Worm (Caenorhabditis elegans) whole organism, L4 larva: Measurements from ENCODE around the gene F28G4.4.

Source experiments
- F10B5.3 ChIP-seq: sonication (generic microtip); optimal IDR thresholded peaks from 2 replicates; lab custom pipeline; 2016; ENCODE audit warnings: mild to moderate bottlenecking, missing genetic modification characterization, missing compliant biosample characterization
- F26F4.8 ChIP-seq: fragments of 200-800 bp; sonication (Bioruptor generic); conservative IDR thresholded peaks from 2 replicates; pipeline ENCODE4 v1.3.6; 2022; ENCODE audit warnings: missing genetic modification characterization, missing compliant biosample characterization
- F37D6.2 ChIP-seq: sonication (generic microtip); optimal IDR thresholded peaks from 2 replicates; lab custom pipeline; 2016; ENCODE audit warnings: mild to moderate bottlenecking, missing genetic modification characterization, missing compliant biosample characterization
- Y5F2A.4 ChIP-seq: fragments of 200-800 bp; sonication (Bioruptor generic); optimal IDR thresholded peaks from 2 replicates; lab custom pipeline; 2018; ENCODE audit warnings: mild to moderate bottlenecking, missing genetic modification characterization, missing compliant biosample characterization
- Y75B8A.6 ChIP-seq: fragments of 200-800 bp; sonication (Bioruptor generic); IDR thresholded peaks from 2 replicates; pipeline ENCODE4 v1.3.6; 2022; ENCODE audit warnings: missing genetic modification reagents, missing genetic modification characterization, missing compliant biosample characterization
- ZK546.5 ChIP-seq, 2 experiments: sonication (generic microtip); optimal IDR thresholded peaks; 2 replicates each; lab custom pipeline; 2017; ENCODE audit warnings: missing biosample characterization in 2 of 2, missing genetic modification characterization in 2 of 2
- arid-1 ChIP-seq: fragments of 200-800 bp; sonication (Bioruptor generic); conservative IDR thresholded peaks from 2 replicates; pipeline ENCODE4 v1.3.6; 2022; ENCODE audit warnings: missing genetic modification reagents, missing genetic modification characterization, missing compliant biosample characterization
- ceh-20 ChIP-seq: fragments of 200-800 bp; sonication (Bioruptor generic); IDR thresholded peaks from 2 replicates; pipeline ENCODE4 v1.3.6; 2022; ENCODE audit warnings: missing genetic modification reagents, missing genetic modification characterization, missing compliant biosample characterization
- ceh-28 ChIP-seq: fragments of 150-350 bp; optimal IDR thresholded peaks from 2 replicates; lab custom pipeline; 2014; ENCODE audit warnings: missing biosample characterization, missing genetic modification reagents, missing genetic modification characterization
- ceh-82 ChIP-seq: sonication (generic microtip); optimal IDR thresholded peaks from 2 replicates; lab custom pipeline; 2017; ENCODE audit warnings: missing biosample characterization, missing genetic modification characterization
- ctbp-1 ChIP-seq: fragments of 200-800 bp; sonication (Bioruptor generic); IDR thresholded peaks from 2 replicates; pipeline ENCODE4 v1.3.6; 2022; ENCODE audit warnings: missing genetic modification reagents, missing genetic modification characterization, missing compliant biosample characterization
- dmd-8 ChIP-seq: fragments of 200-800 bp; sonication (Bioruptor generic); IDR thresholded peaks from 2 replicates; pipeline ENCODE4 v1.3.6; 2022; ENCODE audit warnings: missing genetic modification characterization, missing compliant biosample characterization
- dmd-9 ChIP-seq: fragments of 200-800 bp; sonication (Bioruptor generic); IDR thresholded peaks from 2 replicates; pipeline ENCODE4 v1.3.6; 2022; ENCODE audit warnings: missing genetic modification reagents, missing genetic modification characterization, missing compliant biosample characterization
- dpl-1 ChIP-seq: fragments of 150-350 bp; optimal IDR thresholded peaks from 2 replicates; lab custom pipeline; 2014; ENCODE audit warnings: missing biosample characterization, missing genetic modification reagents, missing genetic modification characterization
- dve-1 ChIP-seq: sonication (generic microtip); optimal IDR thresholded peaks from 2 replicates; lab custom pipeline; 2017; ENCODE audit warnings: antibody characterized with exemption, mild to moderate bottlenecking, missing genetic modification characterization, missing compliant biosample characterization; ENCODE audit not compliant: insufficient read depth
- fos-1 ChIP-seq: fragments of 150-350 bp; optimal IDR thresholded peaks from 2 replicates; lab custom pipeline; 2014; ENCODE audit warnings: missing biosample characterization, missing genetic modification characterization
- hif-1 ChIP-seq, 2 experiments: sonication (generic microtip); optimal IDR thresholded peaks; 2 replicates each; lab custom pipeline; 2016 to 2017; ENCODE audit warnings: missing compliant biosample characterization in 2 of 2, missing genetic modification characterization in 2 of 2, missing genetic modification reagents in 2 of 2, missing genotype in 2 of 2, mild to moderate bottlenecking in 1 of 2
- hlh-30 ChIP-seq: sonication (generic microtip); optimal IDR thresholded peaks from 2 replicates; lab custom pipeline; 2017; ENCODE audit warnings: antibody characterized with exemption, mild to moderate bottlenecking, missing genetic modification characterization, missing compliant biosample characterization; ENCODE audit not compliant: insufficient read depth
- lin-29 ChIP-seq: fragments of 200-800 bp; sonication (Bioruptor generic); IDR thresholded peaks from 2 replicates; pipeline ENCODE4 v1.3.6; 2022; ENCODE audit warnings: missing genetic modification reagents, missing genetic modification characterization, missing compliant biosample characterization
- lin-38 ChIP-seq: fragments of 200-800 bp; sonication (Bioruptor generic); IDR thresholded peaks from 2 replicates; pipeline ENCODE4 v1.3.6; 2022; ENCODE audit warnings: missing genetic modification reagents, missing genetic modification characterization, missing compliant biosample characterization
- lir-3 ChIP-seq: sonication (generic microtip); optimal IDR thresholded peaks from 2 replicates; lab custom pipeline; 2016; ENCODE audit warnings: mild to moderate bottlenecking, missing genetic modification characterization, missing compliant biosample characterization
- mep-1 ChIP-seq: fragments of 150-350 bp; sonication (generic microtip); optimal IDR thresholded peaks from 3 replicates; lab custom pipeline; 2014; ENCODE audit warnings: missing biosample characterization, missing genetic modification characterization
- mes-2 ChIP-seq: sonication (generic microtip); optimal IDR thresholded peaks from 2 replicates; lab custom pipeline; 2016; ENCODE audit warnings: missing genotype, mild to moderate bottlenecking, missing genetic modification characterization, missing compliant biosample characterization; ENCODE audit not compliant: poor library complexity, severe bottlenecking
- mxl-2 ChIP-seq: fragments of 200-800 bp; sonication (Bioruptor generic); conservative IDR thresholded peaks from 2 replicates; pipeline ENCODE4 v1.3.6; 2022; ENCODE audit warnings: missing genetic modification reagents, missing genetic modification characterization, missing compliant biosample characterization
- nhr-28 ChIP-seq: fragments of 150-350 bp; optimal IDR thresholded peaks from 2 replicates; lab custom pipeline; 2014; ENCODE audit warnings: missing biosample characterization, missing genetic modification characterization
- nhr-42 ChIP-seq: fragments of 200-800 bp; sonication (Bioruptor generic); IDR thresholded peaks from 2 replicates; pipeline ENCODE4 v1.3.6; 2022; ENCODE audit warnings: missing genetic modification characterization, missing compliant biosample characterization
- nhr-48 ChIP-seq: sonication (generic microtip); optimal IDR thresholded peaks from 2 replicates; lab custom pipeline; 2016; ENCODE audit warnings: mild to moderate bottlenecking, missing genetic modification characterization, missing compliant biosample characterization
- nhr-77 ChIP-seq: fragments of 150-350 bp; optimal IDR thresholded peaks from 2 replicates; lab custom pipeline; 2014; ENCODE audit warnings: missing biosample characterization, missing genetic modification characterization
- pha-4 ChIP-seq, 2 experiments: fragments of 150-350 bp in 1 of 2; fragments of 200-800 bp in 1 of 2; sonication (Bioruptor generic) in 1 of 2; IDR thresholded peaks in 1 of 2; optimal IDR thresholded peaks in 1 of 2; 2 replicates each; pipeline versions ENCODE4 v1.3.6 to Lab custom; 2014 to 2022; ENCODE audit warnings: missing genetic modification characterization in 2 of 2, missing genetic modification reagents in 2 of 2, missing biosample characterization in 1 of 2, missing compliant biosample characterization in 1 of 2
- rbr-2 ChIP-seq: sonication (generic microtip); optimal IDR thresholded peaks from 2 replicates; lab custom pipeline; 2016; ENCODE audit warnings: missing genotype, missing genetic modification characterization, missing compliant biosample characterization
- sdz-12 ChIP-seq: fragments of 200-800 bp; sonication (Bioruptor generic); optimal IDR thresholded peaks from 2 replicates; lab custom pipeline; 2018; ENCODE audit warnings: mild to moderate bottlenecking, missing genetic modification characterization, missing compliant biosample characterization
- skn-1 ChIP-seq: fragments of 150-350 bp; optimal IDR thresholded peaks from 2 replicates; lab custom pipeline; 2014; ENCODE audit warnings: missing biosample characterization, missing genetic modification characterization
- spr-3 ChIP-seq: fragments of 200-800 bp; sonication (Bioruptor generic); optimal IDR thresholded peaks from 2 replicates; lab custom pipeline; 2018; ENCODE audit warnings: mild to moderate bottlenecking, missing genetic modification characterization, missing compliant biosample characterization
- unc-62 ChIP-seq, 3 experiments: fragments of 150-350 bp in 1 of 3; sonication (generic microtip); optimal IDR thresholded peaks in 2 of 3; peaks in 1 of 3; 1 replicate in 1 of 3; 2 replicates in 2 of 3; lab custom pipeline; 2014 to 2017; ENCODE audit warnings: missing biosample characterization in 3 of 3, missing genetic modification characterization in 3 of 3, missing genetic modification reagents in 3 of 3, missing genotype in 1 of 3
- vab-7 ChIP-seq: fragments of 200-800 bp; sonication (Bioruptor generic); IDR thresholded peaks from 2 replicates; pipeline ENCODE4 v1.3.6; 2022; ENCODE audit warnings: missing genetic modification reagents, missing genetic modification characterization, missing compliant biosample characterization
- zag-1 ChIP-seq: fragments of 150-350 bp; optimal IDR thresholded peaks from 2 replicates; lab custom pipeline; 2014; ENCODE audit warnings: missing biosample characterization, missing genetic modification characterization
- zfp-2 ChIP-seq: sonication (generic microtip); optimal IDR thresholded peaks from 2 replicates; lab custom pipeline; 2016; ENCODE audit warnings: mild to moderate bottlenecking, missing genetic modification characterization, missing compliant biosample characterization
- ztf-11 ChIP-seq: fragments of 150-350 bp; optimal IDR thresholded peaks from 2 replicates; lab custom pipeline; 2014; ENCODE audit warnings: missing biosample characterization, missing genetic modification characterization
- ztf-7 ChIP-seq: fragments of 150-350 bp; optimal IDR thresholded peaks from 2 replicates; lab custom pipeline; 2014; ENCODE audit warnings: missing biosample characterization, missing genetic modification characterization

F28G4.4 gene

DNA sequence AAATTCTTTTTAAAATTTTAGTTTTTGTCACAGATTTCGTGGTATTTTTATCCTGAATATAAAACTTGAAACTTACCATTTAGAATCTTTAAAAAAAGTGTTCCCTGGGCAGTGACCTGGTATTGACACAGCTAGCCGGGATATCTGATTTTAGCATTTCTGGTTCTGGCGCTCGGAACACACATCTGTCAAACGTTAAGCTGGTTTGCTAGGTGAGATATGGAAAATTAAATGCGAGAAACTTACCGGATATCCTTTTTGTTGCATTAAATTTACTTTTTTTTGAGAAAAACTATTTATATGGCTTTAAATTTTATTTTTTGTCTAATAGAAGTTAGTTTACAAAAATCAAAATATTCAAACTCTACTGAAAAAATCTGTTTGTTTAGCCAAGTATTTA, at the start of gene F28G4.4:
F28G4.4 (minus strand) TSS at position 101 of the 400 bp plus-strand sequence.
- TF ChIP-seq fos-1 (tag; lab: Kevin White, UChicago) = no peak
- peak in 1 of 2 experiments; percentile 66 for TF ChIP-seq unc-62 (GFP tag; optimal IDR thresholded peaks at IDR 0.05 in 1 of 2; lab: Kevin White, UChicago)
- TF ChIP-seq unc-62 (tag; optimal IDR thresholded peaks at IDR 0.05; lab: Kevin White, UChicago) = no peak

DNA sequence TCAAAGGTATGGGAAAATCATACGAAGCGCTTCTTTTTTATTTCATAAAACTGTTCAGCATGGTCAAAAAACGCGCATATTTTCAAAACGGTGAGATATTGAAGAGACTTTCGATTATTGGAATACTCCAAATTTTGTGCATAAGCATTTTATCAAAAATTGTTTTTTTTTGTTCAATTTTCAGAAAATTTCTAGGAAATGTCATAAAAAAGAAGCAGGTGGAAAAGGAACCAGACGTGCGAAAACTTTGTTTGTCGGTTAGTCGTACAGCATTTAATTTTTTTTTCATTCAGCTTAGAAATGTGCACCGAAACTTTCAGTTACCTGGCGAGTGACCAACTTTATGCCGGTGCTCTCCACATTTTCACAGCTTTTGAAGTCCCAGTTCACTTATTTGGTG, 47.7 kb upstream of the F28G4.4 start, which contains the start of gene srh-167:
srh-167 (plus strand) TSS at position 301 of the 400 bp plus-strand sequence.
- no peak for TF ChIP-seq ceh-20 (GFP tag; lab: Robert Waterston, UW)
- TF ChIP-seq dve-1 (tag; lab: Kevin White, UChicago) = no peak
- TF ChIP-seq vab-7 (GFP tag; lab: Robert Waterston, UW) = no peak
- no peak for TF ChIP-seq arid-1 (GFP tag; lab: Robert Waterston, UW)
- TF ChIP-seq dmd-8 (GFP tag; lab: Robert Waterston, UW) = no peak
- no peak for TF ChIP-seq ztf-11 (tag; lab: Kevin White, UChicago)
- no peak for TF ChIP-seq mep-1 (tag; lab: Kevin White, UChicago)
- no peak for TF ChIP-seq lin-29 (GFP tag; lab: Robert Waterston, UW)
- TF ChIP-seq ceh-82 = no peak
- no peak for TF ChIP-seq skn-1 (tag; lab: Kevin White, UChicago)
- no peak for TF ChIP-seq mes-2 (tag; lab: Kevin White, UChicago)
- TF ChIP-seq ctbp-1 = no peak
- no peak for TF ChIP-seq mxl-2
- no peak for TF ChIP-seq hif-1 (tag; optimal IDR thresholded peaks at IDR 0.05; lab: Kevin White, UChicago)
- TF ChIP-seq pha-4 (GFP tag; IDR thresholded peaks at IDR 0.05; lab: Robert Waterston, UW) = no peak
- TF ChIP-seq pha-4 (tag; optimal IDR thresholded peaks at IDR 0.05; lab: Kevin White, UChicago) = no peak
- no peak for TF ChIP-seq spr-3
- no peak for TF ChIP-seq Y75B8A.6 (GFP tag; lab: Robert Waterston, UW)
- no peak for TF ChIP-seq lin-38
- TF ChIP-seq nhr-77 (tag; lab: Kevin White, UChicago) = no peak
- TF ChIP-seq Y5F2A.4 (GFP tag; lab: Kevin White, UChicago) = no peak

DNA sequence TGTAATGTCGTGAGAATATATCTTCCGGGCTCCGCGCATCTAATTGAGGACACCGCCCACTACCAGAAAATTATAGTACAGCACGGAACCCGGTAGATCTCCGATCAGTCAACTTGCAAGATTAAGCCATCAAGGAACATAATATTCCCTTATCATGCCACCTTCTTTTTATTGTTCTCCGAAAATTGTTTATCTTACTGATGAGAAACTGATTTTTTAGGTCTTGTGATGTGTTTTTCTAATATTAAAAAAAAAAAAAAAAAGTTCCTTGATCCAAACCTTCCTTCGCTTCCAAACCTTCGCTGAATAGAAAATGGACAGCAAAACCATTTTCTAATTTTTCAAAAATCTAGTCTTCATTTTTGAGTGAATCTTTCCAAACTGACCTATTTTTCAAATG, 43.2 kb upstream of the F28G4.4 start, which contains the start of gene F57G8.7:
F57G8.7 (plus strand) TSS at position 301 of the 400 bp plus-strand sequence.
- TF ChIP-seq nhr-48 (tag; lab: Kevin White, UChicago) = no peak

DNA sequence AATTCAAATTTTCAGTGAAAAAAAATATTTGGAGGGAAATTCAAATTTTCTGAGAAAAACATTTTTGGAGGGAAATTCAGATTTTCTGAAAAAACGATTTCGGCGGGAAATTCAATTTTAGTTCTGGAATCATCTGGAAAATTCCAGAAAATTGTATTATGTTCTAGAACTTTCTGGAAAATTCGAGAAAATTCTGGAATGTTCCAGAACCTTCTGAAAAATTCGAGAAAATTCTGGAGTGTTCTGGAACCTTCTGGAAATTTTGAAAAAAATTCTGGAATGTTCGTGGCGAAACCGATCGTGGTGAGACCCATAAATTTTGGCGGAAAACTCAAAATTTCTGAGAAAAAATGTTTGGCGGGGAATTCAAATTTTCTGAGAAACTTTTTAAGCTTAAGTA, 36.5 kb upstream of the F28G4.4 start:
- TF ChIP-seq zag-1 (tag; lab: Kevin White, UChicago) = no peak
- TF ChIP-seq dmd-9 (GFP tag; lab: Robert Waterston, UW) = no peak
- TF ChIP-seq rbr-2 (tag; lab: Kevin White, UChicago) = no peak
- no peak for TF ChIP-seq nhr-42
- no peak for TF ChIP-seq ceh-28
- no peak for TF ChIP-seq F37D6.2 (tag; lab: Kevin White, UChicago)
- no peak for TF ChIP-seq mxl-2
- no peak for TF ChIP-seq dmd-8 (GFP tag; lab: Robert Waterston, UW)
- no peak for TF ChIP-seq F26F4.8 (GFP tag; lab: Robert Waterston, UW)
- no peak for TF ChIP-seq lir-3
- TF ChIP-seq hif-1 (tag; optimal IDR thresholded peaks at IDR 0.05; lab: Kevin White, UChicago) = no peak
- no peak for TF ChIP-seq ztf-7 (tag; lab: Kevin White, UChicago)
- no peak for TF ChIP-seq F10B5.3 (tag; lab: Kevin White, UChicago)
- no peak for TF ChIP-seq hlh-30
- TF ChIP-seq ZK546.5 (tag; optimal IDR thresholded peaks at IDR 0.05; lab: Kevin White, UChicago) = no peak
- TF ChIP-seq dpl-1 (GFP tag; lab: Kevin White, UChicago) = no peak
- no peak for TF ChIP-seq nhr-28
- no peak for TF ChIP-seq sdz-12
- no peak for TF ChIP-seq ztf-11 (tag; lab: Kevin White, UChicago)
- TF ChIP-seq zfp-2 (tag; lab: Kevin White, UChicago) = no peak
